Fruit fly (Drosophila melanogaster): ENCODE results near the gene Osi6.

- TF ChIP-seq CG8478 (optimal IDR thresholded peaks at IDR 0.05) (no peak), CTCF (optimal IDR thresholded peaks at IDR 0.05) (no peak)
Observed at dm6 chr3R:6196416-6196815, 38.1 kb upstream of the Osi6 start.

All from S2 (cell line).